Fruit fly (Drosophila melanogaster) whole organism, embryonic: Measurements from ENCODE around the gene Pgant7.

Source experiments
- Aef1 ChIP-seq: fragments of 200-800 bp; sonication (Bioruptor generic); IDR thresholded peaks from 3 replicates; pipeline ENCODE4 v1.3.6; 2022; ENCODE audit warnings: missing biosample characterization, missing genetic modification characterization
- Atf6 ChIP-seq: fragments of 200-800 bp; sonication (Bioruptor generic); IDR thresholded peaks from 2 replicates; pipeline ENCODE4 v1.3.6; 2022; ENCODE audit warnings: missing biosample characterization, missing genetic modification characterization
- CG10543 ChIP-seq: fragments of 200-800 bp; sonication (Bioruptor generic); optimal IDR thresholded peaks from 3 replicates; lab custom pipeline; 2017; ENCODE audit warnings: missing biosample characterization, mild to moderate bottlenecking, missing genetic modification characterization, moderate library complexity
- CG11398 ChIP-seq: fragments of 200-800 bp; sonication (Bioruptor generic); optimal IDR thresholded peaks from 2 replicates; lab custom pipeline; 2016; ENCODE audit warnings: missing biosample characterization, missing genetic modification characterization
- CG12769 ChIP-seq: fragments of 200-800 bp; sonication (Bioruptor generic); optimal IDR thresholded peaks from 2 replicates; lab custom pipeline; 2019; ENCODE audit warnings: missing biosample characterization, mild to moderate bottlenecking, missing genetic modification characterization, moderate library complexity
- CG14710 ChIP-seq: fragments of 200-800 bp; sonication (Bioruptor generic); optimal IDR thresholded peaks from 3 replicates; lab custom pipeline; 2019; ENCODE audit warnings: missing biosample characterization, mild to moderate bottlenecking, missing genetic modification characterization, moderate library complexity
- CG14965 ChIP-seq: fragments of 200-800 bp; sonication (Bioruptor generic); optimal IDR thresholded peaks from 2 replicates; lab custom pipeline; 2016; ENCODE audit warnings: missing biosample characterization, missing genetic modification characterization, borderline replicate concordance
- CG1603 ChIP-seq: fragments of 200-800 bp; sonication (Bioruptor generic); optimal IDR thresholded peaks from 2 replicates; lab custom pipeline; 2019; ENCODE audit warnings: missing biosample characterization, mild to moderate bottlenecking, missing genetic modification characterization, moderate library complexity
- CG1647 ChIP-seq: fragments of 200-800 bp; sonication (Bioruptor generic); optimal IDR thresholded peaks from 3 replicates; lab custom pipeline; 2016; ENCODE audit warnings: missing biosample characterization, missing genetic modification characterization
- CG16779 ChIP-seq: fragments of 200-800 bp; sonication (Bioruptor generic); IDR thresholded peaks from 2 replicates; pipeline ENCODE4 v1.3.6; 2022; ENCODE audit warnings: missing biosample characterization, missing genetic modification characterization
- CG17612 ChIP-seq: fragments of 200-800 bp; sonication (Bioruptor generic); IDR thresholded peaks from 2 replicates; pipeline ENCODE4 v1.3.6; 2022; ENCODE audit warnings: missing biosample characterization, missing genetic modification characterization
- CG18476 ChIP-seq: fragments of 200-800 bp; sonication (Bioruptor generic); optimal IDR thresholded peaks from 2 replicates; lab custom pipeline; 2016; ENCODE audit warnings: missing biosample characterization, mild to moderate bottlenecking, missing genetic modification characterization
- CG3065 ChIP-seq: fragments of 200-800 bp; sonication (Bioruptor generic); optimal IDR thresholded peaks from 2 replicates; lab custom pipeline; 2016; ENCODE audit warnings: missing biosample characterization, missing genetic modification characterization
- CG3163 ChIP-seq: fragments of 200-800 bp; sonication (Bioruptor generic); optimal IDR thresholded peaks from 3 replicates; lab custom pipeline; 2016; ENCODE audit warnings: missing biosample characterization, missing genetic modification characterization
- CG32532 ChIP-seq: fragments of 200-800 bp; sonication (Bioruptor generic); IDR thresholded peaks from 2 replicates; pipeline ENCODE4 v1.3.6; 2022; ENCODE audit warnings: missing biosample characterization, missing genetic modification characterization
- CG33213 ChIP-seq: fragments of 200-800 bp; sonication (Bioruptor generic); optimal IDR thresholded peaks from 3 replicates; lab custom pipeline; 2016; ENCODE audit warnings: missing biosample characterization, missing genetic modification characterization
- CG3726 ChIP-seq: fragments of 200-800 bp; sonication (Bioruptor generic); IDR thresholded peaks from 3 replicates; pipeline ENCODE4, ENCODE4 v1.3.6; 2022; ENCODE audit warnings: missing biosample characterization, missing genetic modification characterization
- CG3838 ChIP-seq: fragments of 200-800 bp; sonication (Bioruptor generic); optimal IDR thresholded peaks from 3 replicates; lab custom pipeline; 2016; ENCODE audit warnings: missing biosample characterization, missing genetic modification characterization
- CG4282 ChIP-seq: fragments of 200-800 bp; sonication (Bioruptor generic); optimal IDR thresholded peaks from 2 replicates; lab custom pipeline; 2016; ENCODE audit warnings: missing biosample characterization, missing genetic modification characterization
- CG43689 ChIP-seq: fragments of 200-800 bp; sonication (Bioruptor generic); IDR thresholded peaks from 2 replicates; pipeline ENCODE4 v1.3.6; 2022; ENCODE audit warnings: missing biosample characterization, missing genetic modification characterization
- CG4404 ChIP-seq: fragments of 200-800 bp; sonication (Bioruptor generic); IDR thresholded peaks from 2 replicates; pipeline ENCODE4 v1.3.6; 2022; ENCODE audit warnings: missing biosample characterization, missing genetic modification characterization
- CG4854 ChIP-seq: fragments of 200-800 bp; sonication (Bioruptor generic); optimal IDR thresholded peaks from 2 replicates; lab custom pipeline; 2016; ENCODE audit warnings: missing biosample characterization, missing genetic modification characterization, inconsistent platforms
- CG6854 ChIP-seq: fragments of 200-800 bp; sonication (Bioruptor generic); optimal IDR thresholded peaks from 3 replicates; lab custom pipeline; 2017; ENCODE audit warnings: missing biosample characterization, mild to moderate bottlenecking, missing genetic modification characterization
- CG7271 ChIP-seq: fragments of 200-800 bp; sonication (Bioruptor generic); optimal IDR thresholded peaks from 2 replicates; lab custom pipeline; 2018; ENCODE audit warnings: missing biosample characterization, mild to moderate bottlenecking, missing genetic modification characterization, moderate library complexity
- CG7556 ChIP-seq: fragments of 200-800 bp; sonication (Bioruptor generic); optimal IDR thresholded peaks from 2 replicates; lab custom pipeline; 2017; ENCODE audit warnings: missing biosample characterization, mild to moderate bottlenecking, missing genetic modification characterization
- CG7928 ChIP-seq: fragments of 200-800 bp; sonication (Bioruptor generic); optimal IDR thresholded peaks from 2 replicates; lab custom pipeline; 2017; ENCODE audit warnings: missing biosample characterization, mild to moderate bottlenecking, missing genetic modification characterization
- CG9215 ChIP-seq: fragments of 200-800 bp; sonication (Bioruptor generic); IDR thresholded peaks from 2 replicates; pipeline ENCODE4 v1.3.6; 2022; ENCODE audit warnings: missing biosample characterization, missing genetic modification characterization
- CG9437 ChIP-seq: fragments of 200-800 bp; sonication (Bioruptor generic); optimal IDR thresholded peaks from 2 replicates; lab custom pipeline; 2018; ENCODE audit warnings: missing biosample characterization, mild to moderate bottlenecking, missing genetic modification characterization
- Dbx ChIP-seq: fragments of 200-800 bp; sonication (Bioruptor generic); IDR thresholded peaks from 3 replicates; pipeline ENCODE4 v1.3.6; 2022; ENCODE audit warnings: missing biosample characterization, missing genetic modification characterization
- Dll ChIP-seq: fragments of 200-800 bp; sonication (Bioruptor generic); IDR thresholded peaks from 4 replicates; pipeline ENCODE4 v1.3.6; 2022; ENCODE audit warnings: missing biosample characterization, missing genetic modification characterization; ENCODE audit not compliant: partially characterized antibody
- E2f1 ChIP-seq: fragments of 200-800 bp; sonication (Bioruptor generic); IDR thresholded peaks from 2 replicates; pipeline ENCODE4 v1.3.6; 2022; ENCODE audit warnings: missing biosample characterization, missing genetic modification characterization
- Ets65A ChIP-seq: fragments of 200-800 bp; sonication (Bioruptor generic); peaks from one replicate; lab custom pipeline; 2016; ENCODE audit warnings: missing biosample characterization, missing genetic modification characterization
- Hand ChIP-seq: fragments of 200-800 bp; sonication (Bioruptor generic); optimal IDR thresholded peaks from 2 replicates; lab custom pipeline; 2017; ENCODE audit warnings: mild to moderate bottlenecking, missing biosample characterization, missing genetic modification reagents, missing genetic modification characterization
- NFAT ChIP-seq: fragments of 200-800 bp; sonication (Bioruptor generic); IDR thresholded peaks from 2 replicates; pipeline ENCODE4 v1.3.6; 2022; ENCODE audit warnings: missing biosample characterization, missing genetic modification characterization
- Sox100B ChIP-seq: fragments of 200-800 bp; sonication (Bioruptor generic); optimal IDR thresholded peaks from 3 replicates; lab custom pipeline; 2018; ENCODE audit warnings: missing biosample characterization, mild to moderate bottlenecking, missing genetic modification characterization
- Sox102F ChIP-seq: fragments of 200-800 bp; sonication (Bioruptor generic); optimal IDR thresholded peaks from 2 replicates; lab custom pipeline; 2018; ENCODE audit warnings: missing biosample characterization, mild to moderate bottlenecking, missing genetic modification characterization, moderate library complexity
- bcd ChIP-seq: fragments of 200-800 bp; sonication (Bioruptor generic); optimal IDR thresholded peaks from 2 replicates; lab custom pipeline; 2017; ENCODE audit warnings: missing biosample characterization, mild to moderate bottlenecking, missing genetic modification characterization
- bsh ChIP-seq, 2 experiments: fragments of 200-800 bp; sonication (Bioruptor generic); optimal IDR thresholded peaks; 2 replicates each; lab custom pipeline; 2017 to 2018; ENCODE audit warnings: mild to moderate bottlenecking in 2 of 2, missing biosample characterization in 2 of 2, missing genetic modification characterization in 2 of 2, moderate library complexity in 1 of 2
- crc ChIP-seq: fragments of 200-800 bp; sonication (Bioruptor generic); optimal IDR thresholded peaks from 2 replicates; lab custom pipeline; 2016; ENCODE audit warnings: missing biosample characterization, missing genetic modification characterization
- croc ChIP-seq: fragments of 200-800 bp; sonication (Bioruptor generic); conservative IDR thresholded peaks from 3 replicates; pipeline ENCODE4 v1.3.6; 2022; ENCODE audit warnings: missing biosample characterization, missing genetic modification characterization
- dimm ChIP-seq: fragments of 200-800 bp; sonication (Bioruptor generic); IDR thresholded peaks from 2 replicates; pipeline ENCODE4 v1.3.6; 2022; ENCODE audit warnings: missing biosample characterization, missing genetic modification characterization
- ems ChIP-seq: fragments of 200-800 bp; sonication (Bioruptor generic); optimal IDR thresholded peaks from 3 replicates; lab custom pipeline; 2016; ENCODE audit warnings: missing biosample characterization, missing genetic modification characterization
- eve ChIP-seq, 2 experiments: fragments of >200 bp; optimal IDR thresholded peaks; 2 replicates each; lab custom pipeline; 2017; ENCODE audit warnings: missing biosample characterization in 2 of 2, missing genetic modification characterization in 2 of 2
- gfzf ChIP-seq: fragments of 200-800 bp; sonication (Bioruptor generic); optimal IDR thresholded peaks from 2 replicates; lab custom pipeline; 2016; ENCODE audit warnings: missing biosample characterization, mild to moderate bottlenecking, missing genetic modification characterization, moderate library complexity
- klu ChIP-seq: fragments of 200-800 bp; sonication (Bioruptor generic); IDR thresholded peaks from 2 replicates; pipeline ENCODE4 v1.3.6; 2022; ENCODE audit warnings: missing biosample characterization, missing genetic modification characterization
- lola ChIP-seq, 3 experiments: fragments of >200 bp in 2 of 3; fragments of 200-800 bp in 1 of 3; sonication (Bioruptor generic) in 1 of 3; optimal IDR thresholded peaks; 2 replicates each; lab custom pipeline; 2017 to 2019; ENCODE audit warnings: missing biosample characterization in 3 of 3, missing genetic modification characterization in 3 of 3, mild to moderate bottlenecking in 1 of 3, moderate library complexity in 1 of 3
- oc ChIP-seq: fragments of 200-800 bp; sonication (Bioruptor generic); optimal IDR thresholded peaks from 2 replicates; lab custom pipeline; 2018; ENCODE audit warnings: missing biosample characterization, mild to moderate bottlenecking, missing genetic modification characterization, moderate library complexity
- sob ChIP-seq: fragments of 200-800 bp; sonication (Bioruptor generic); IDR thresholded peaks from 2 replicates; pipeline ENCODE4 v1.3.6; 2022; ENCODE audit warnings: missing biosample characterization, missing genetic modification characterization
- tll ChIP-seq, 2 experiments: fragments of 200-800 bp in 1 of 2; fragments of >200 bp in 1 of 2; sonication (Bioruptor generic) in 1 of 2; optimal IDR thresholded peaks; 2 replicates each; lab custom pipeline; 2017 to 2019; ENCODE audit warnings: missing biosample characterization in 2 of 2, missing genetic modification characterization in 2 of 2, mild to moderate bottlenecking in 1 of 2, moderate library complexity in 1 of 2
- unpg ChIP-seq: fragments of 200-800 bp; sonication (Bioruptor generic); optimal IDR thresholded peaks from 3 replicates; lab custom pipeline; 2018; ENCODE audit warnings: missing biosample characterization, mild to moderate bottlenecking, missing genetic modification characterization, moderate library complexity
- wek ChIP-seq: fragments of 200-800 bp; sonication (Bioruptor generic); optimal IDR thresholded peaks from 3 replicates; lab custom pipeline; 2018; ENCODE audit warnings: missing biosample characterization, mild to moderate bottlenecking, missing genetic modification characterization, moderate library complexity
- zen2 ChIP-seq: fragments of 200-800 bp; sonication (Bioruptor generic); IDR thresholded peaks from 3 replicates; pipeline ENCODE4 v1.3.6; 2022; ENCODE audit warnings: missing biosample characterization, missing genetic modification characterization; ENCODE audit not compliant: partially characterized antibody

Gene Pgant7

dm6 chrX:18541915-18542314 is 42.1 kb upstream of the Pgant7 start (continued):
- TF ChIP-seq Sox102F (GFP tag; lab: Kevin White, UChicago) (peak; percentile 51), CG18476 (no peak), unpg (peak; percentile 33), wek (GFP tag; lab: Kevin White, UChicago) (no peak), lola (GFP tag; optimal IDR thresholded peaks at IDR 0.05; lab: Kevin White, UChicago) (peak in 1 of 3 experiments; percentile 17), eve (GFP tag; optimal IDR thresholded peaks at IDR 0.05; lab: Kevin White, UChicago) (no peak), CG12769 (tag; lab: Kevin White, UChicago) (no peak), CG4282 (GFP tag; lab: Kevin White, UChicago) (no peak), bcd (no peak), sob (no peak), Hand (GFP tag; lab: Kevin White, UChicago) (no peak), zen2 (no peak), Atf6 (no peak), croc (no peak), CG17612 (GFP tag; lab: Robert Waterston, UW) (no peak), CG3065 (GFP tag; lab: Kevin White, UChicago) (no peak), Aef1 (no peak), CG9437 (no peak), CG1647 (GFP tag; lab: Kevin White, UChicago) (no peak), CG7928 (no peak), Sox100B (GFP tag; lab: Kevin White, UChicago) (no peak), ems (GFP tag; lab: Kevin White, UChicago) (no peak), CG10543 (GFP tag; lab: Kevin White, UChicago) (no peak), dimm (no peak), tll (GFP tag; optimal IDR thresholded peaks at IDR 0.05; lab: Kevin White, UChicago) (no peak), CG14710 (tag; lab: Kevin White, UChicago) (peak; percentile 2), CG6854 (GFP tag; lab: Kevin White, UChicago) (no peak), NFAT (GFP tag; lab: Robert Waterston, UW) (no peak), Dbx (GFP tag; lab: Robert Waterston, UW) (no peak), CG7556 (no peak), E2f1 (GFP tag; lab: Robert Waterston, UW) (no peak), CG3163 (GFP tag; lab: Kevin White, UChicago) (no peak), CG3838 (GFP tag; lab: Kevin White, UChicago) (no peak), gfzf (GFP tag; lab: Kevin White, UChicago) (no peak), CG7271 (tag; lab: Kevin White, UChicago) (no peak), bsh (GFP tag; optimal IDR thresholded peaks at IDR 0.05; lab: Kevin White, UChicago) (peak; percentile 4 to 43), CG3726 (GFP tag; lab: Robert Waterston, UW) (no peak), CG16779 (GFP tag; lab: Robert Waterston, UW) (no peak), CG4404 (GFP tag; lab: Robert Waterston, UW) (no peak), Dll (GFP tag; lab: Robert Waterston, UW) (no peak), CG43689 (GFP tag; lab: Robert Waterston, UW) (no peak), CG1603 (tag; lab: Kevin White, UChicago) (peak; percentile 11), CG32532 (GFP tag; lab: Robert Waterston, UW) (no peak), crc (no peak), Ets65A (GFP tag; lab: Kevin White, UChicago) (no peak), oc (tag; lab: Kevin White, UChicago) (no peak), CG33213 (no peak), CG11398 (GFP tag; lab: Kevin White, UChicago) (no peak), CG4854 (GFP tag; lab: Kevin White, UChicago) (no peak), klu (no peak), CG9215 (GFP tag; lab: Robert Waterston, UW) (no peak), CG14965 (GFP tag; lab: Kevin White, UChicago) (no peak)
